In the genomic region with DNA sequence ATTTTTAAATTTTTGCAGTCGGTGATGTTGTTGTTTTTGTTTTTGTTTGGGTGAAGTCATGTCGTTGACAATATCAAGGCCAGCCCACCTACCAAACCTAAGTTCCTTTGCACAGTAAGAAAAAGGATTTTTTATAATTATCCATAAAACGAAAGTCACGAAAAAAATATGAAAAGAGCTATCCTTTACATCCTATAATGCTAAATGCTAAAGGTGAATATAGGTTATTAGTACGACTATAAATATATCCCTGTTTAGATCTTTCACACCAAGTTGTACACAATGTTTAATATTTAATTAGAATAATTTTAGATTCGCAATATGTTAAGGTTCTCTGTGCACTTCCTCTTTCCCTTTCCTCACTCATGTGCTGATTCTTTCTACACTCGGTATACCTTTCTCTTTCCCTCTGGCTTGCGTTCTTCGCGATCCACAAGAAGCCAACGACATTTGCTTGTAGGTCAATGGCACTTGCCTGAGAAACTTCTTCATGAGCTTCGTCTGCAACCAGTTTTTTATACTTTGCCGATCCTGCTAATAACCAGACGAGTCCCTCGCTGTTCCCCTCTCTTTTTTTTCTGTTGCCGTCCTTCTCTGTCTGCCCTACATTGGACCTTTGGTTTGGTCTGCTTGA, we compare ENCODE assay signal across 2 fruit fly cellular contexts.
TF ChIP-seq lines count a peak whose summit lies in the region.

No protein-coding gene starts in this region.

TF ChIP-seq in whole organism, prepupa, 60 proteins besides CTCF, POLR2A, EP300 and RAD21 (continued from another document):
- TF ChIP-seq topi (GFP tag; optimal IDR thresholded peaks at IDR 0.05; lab: Kevin White, UChicago), result peak; percentile 80
- TF ChIP-seq Sox102F (GFP tag; optimal IDR thresholded peaks at IDR 0.05; lab: Kevin White, UChicago), result no peak
- TF ChIP-seq Ets21C (GFP tag; optimal IDR thresholded peaks at IDR 0.05; lab: Kevin White, UChicago), result peak; percentile 33
- peak; percentile 54 for TF ChIP-seq CG8632 (GFP tag; optimal IDR thresholded peaks at IDR 0.05; lab: Kevin White, UChicago)
- TF ChIP-seq spab (GFP tag; optimal IDR thresholded peaks at IDR 0.05; lab: Kevin White, UChicago), result peak; percentile 89
- TF ChIP-seq CG11762 (GFP tag; optimal IDR thresholded peaks at IDR 0.05; lab: Kevin White, UChicago; ENCODE audit: insufficient read depth), result peak; percentile 58
- TF ChIP-seq dac (GFP tag; optimal IDR thresholded peaks at IDR 0.05; lab: Kevin White, UChicago), result no peak
- no peak for TF ChIP-seq CG6163 (GFP tag; IDR thresholded peaks at IDR 0.05; lab: Robert Waterston, UW)
- TF ChIP-seq vri (GFP tag; optimal IDR thresholded peaks at IDR 0.05; lab: Kevin White, UChicago), result peak; percentile 20
- peak; percentile 52 for TF ChIP-seq CG9139 (GFP tag; optimal IDR thresholded peaks at IDR 0.05; lab: Kevin White, UChicago)
- no peak for TF ChIP-seq Hr4 (GFP tag; optimal IDR thresholded peaks at IDR 0.05; lab: Kevin White, UChicago)
- TF ChIP-seq cyc (GFP tag; optimal IDR thresholded peaks at IDR 0.05; lab: Kevin White, UChicago), result peak; percentile 58
- TF ChIP-seq Blimp-1 (GFP tag; optimal IDR thresholded peaks at IDR 0.05; lab: Kevin White, UChicago), result peak; percentile 65
- TF ChIP-seq dsx (GFP tag; optimal IDR thresholded peaks at IDR 0.05; lab: Kevin White, UChicago; ENCODE audit: poor library complexity, severe bottlenecking), result peak; percentile 84
- no peak for TF ChIP-seq CG32006 (GFP tag; optimal IDR thresholded peaks at IDR 0.05; lab: Kevin White, UChicago)
- TF ChIP-seq CG3919 (GFP tag; optimal IDR thresholded peaks at IDR 0.05; lab: Kevin White, UChicago), result peak; percentile 69
- TF ChIP-seq fd59A (GFP tag; optimal IDR thresholded peaks at IDR 0.05; lab: Kevin White, UChicago), result peak; percentile 89
- TF ChIP-seq CG6792 (GFP tag; optimal IDR thresholded peaks at IDR 0.05; lab: Kevin White, UChicago), result peak; percentile 73
- TF ChIP-seq CG6276 (GFP tag; optimal IDR thresholded peaks at IDR 0.05; lab: Kevin White, UChicago), result no peak
- peak; percentile 49 for TF ChIP-seq Sox14 (GFP tag; optimal IDR thresholded peaks at IDR 0.05; lab: Kevin White, UChicago)
- no peak for TF ChIP-seq Gug (GFP tag; IDR thresholded peaks at IDR 0.05; lab: Robert Waterston, UW)
- TF ChIP-seq svp (GFP tag; lab: Kevin White, UChicago), result peak; percentile 81
- TF ChIP-seq CG34406 (GFP tag; optimal IDR thresholded peaks at IDR 0.05; lab: Kevin White, UChicago), result peak; percentile 40
- peak; percentile 93 for TF ChIP-seq Ets96B (tag; optimal IDR thresholded peaks at IDR 0.05; lab: Kevin White, UChicago)
- peak; percentile 77 for TF ChIP-seq CG1621 (tag; optimal IDR thresholded peaks at IDR 0.05; lab: Kevin White, UChicago)
- peak; percentile 66 for TF ChIP-seq Met (GFP tag; optimal IDR thresholded peaks at IDR 0.05; lab: Kevin White, UChicago)
- TF ChIP-seq esn (GFP tag; optimal IDR thresholded peaks at IDR 0.05; lab: Kevin White, UChicago), result peak; percentile 73
- TF ChIP-seq OdsH (GFP tag; optimal IDR thresholded peaks at IDR 0.05; lab: Kevin White, UChicago), result peak; percentile 74
- no peak for TF ChIP-seq fd85E (GFP tag; optimal IDR thresholded peaks at IDR 0.05; lab: Kevin White, UChicago)
- no peak for TF ChIP-seq CG15336 (GFP tag; IDR thresholded peaks at IDR 0.05; lab: Robert Waterston, UW)
- no peak for TF ChIP-seq Hr38 (GFP tag; optimal IDR thresholded peaks at IDR 0.05; lab: Kevin White, UChicago)
- TF ChIP-seq CG11902 (GFP tag; optimal IDR thresholded peaks at IDR 0.05; lab: Kevin White, UChicago), result peak; percentile 53
- TF ChIP-seq CG31627 (GFP tag; optimal IDR thresholded peaks at IDR 0.05; lab: Kevin White, UChicago), result peak; percentile 34
- TF ChIP-seq Eip78C (GFP tag; lab: Kevin White, UChicago), result peak; percentile 93
- peak; percentile 22 for TF ChIP-seq net (GFP tag; optimal IDR thresholded peaks at IDR 0.05; lab: Kevin White, UChicago)
- no peak for TF ChIP-seq eg (GFP tag; IDR thresholded peaks at IDR 0.05; lab: Robert Waterston, UW)
- peak; percentile 60 for TF ChIP-seq CG16779 (tag; optimal IDR thresholded peaks at IDR 0.05; lab: Kevin White, UChicago)
- peak; percentile 93 for TF ChIP-seq CG3032 (tag; optimal IDR thresholded peaks at IDR 0.05; lab: Kevin White, UChicago)
- no peak for TF ChIP-seq Eip93F (GFP tag; optimal IDR thresholded peaks at IDR 0.05; lab: Kevin White, UChicago)

TF ChIP-seq in whole organism, wandering third instar larva, 38 proteins besides CTCF, POLR2A, EP300 and RAD21 (continued from another document):
- TF ChIP-seq Hr78 (GFP tag; optimal IDR thresholded peaks at IDR 0.05; lab: Kevin White, UChicago) (no peak), OdsH (GFP tag; optimal IDR thresholded peaks at IDR 0.05; lab: Kevin White, UChicago) (peak; percentile 79), psq (GFP tag; optimal IDR thresholded peaks at IDR 0.05; lab: Kevin White, UChicago) (peak; percentile 12), N (GFP tag; optimal IDR thresholded peaks at IDR 0.05; lab: Kevin White, UChicago) (no peak), sv (GFP tag; optimal IDR thresholded peaks at IDR 0.05; lab: Kevin White, UChicago) (no peak), CrebA (GFP tag; optimal IDR thresholded peaks at IDR 0.05; lab: Kevin White, UChicago; ENCODE audit: borderline replicate concordance) (no peak), HLH106 (tag; optimal IDR thresholded peaks at IDR 0.05; lab: Kevin White, UChicago) (peak; percentile 82), br (GFP tag; optimal IDR thresholded peaks at IDR 0.05; lab: Kevin White, UChicago) (peak; percentile 59), Myc (optimal IDR thresholded peaks at IDR 0.05; lab: Kevin White, UChicago) (no peak), Jra (GFP tag; optimal IDR thresholded peaks at IDR 0.05; lab: Kevin White, UChicago) (no peak), Abd-B (GFP tag; optimal IDR thresholded peaks at IDR 0.05; lab: Kevin White, UChicago) (no peak), brk (GFP tag; optimal IDR thresholded peaks at IDR 0.05; lab: Kevin White, UChicago) (peak; percentile 47), ey (GFP tag; optimal IDR thresholded peaks at IDR 0.05; lab: Kevin White, UChicago) (peak; percentile 71), pan (optimal IDR thresholded peaks at IDR 0.05; lab: Kevin White, UChicago) (no peak), rgr (GFP tag; optimal IDR thresholded peaks at IDR 0.05; lab: Kevin White, UChicago) (peak; percentile 75)
TF ChIP-seq in whole organism, wandering third instar larva: peak in this region for 22.
